Fruit fly (Drosophila melanogaster) whole organism, pupa: ENCODE data around the gene CG14357.

Experiments used
- CG10348 ChIP-seq: fragments of 200-800 bp; sonication (Bioruptor generic); IDR thresholded peaks from 2 replicates; pipeline ENCODE4 v1.3.6; 2022; ENCODE audit warnings: missing biosample characterization, missing genetic modification characterization
- CG12605 ChIP-seq: fragments of 200-800 bp; sonication (Bioruptor generic); IDR thresholded peaks from 2 replicates; pipeline ENCODE4 v1.3.6; 2022; ENCODE audit warnings: missing biosample characterization, missing genetic modification characterization
- CG13204 ChIP-seq: fragments of 200-800 bp; sonication (Bioruptor generic); optimal IDR thresholded peaks from 2 replicates; lab custom pipeline; 2018; ENCODE audit warnings: missing biosample characterization, mild to moderate bottlenecking, missing genetic modification characterization, moderate library complexity
- CG14655 ChIP-seq: fragments of 200-800 bp; sonication (Bioruptor generic); optimal IDR thresholded peaks from 3 replicates; lab custom pipeline; 2017; ENCODE audit warnings: mild to moderate bottlenecking, missing biosample characterization, missing genetic modification reagents, missing genetic modification characterization
- CG15710 ChIP-seq: fragments of 200-800 bp; sonication (Bioruptor generic); optimal IDR thresholded peaks from 2 replicates; lab custom pipeline; 2018; ENCODE audit warnings: missing biosample characterization, mild to moderate bottlenecking, missing genetic modification characterization, moderate library complexity
- CG17806 ChIP-seq: fragments of 200-800 bp; sonication (Bioruptor generic); optimal IDR thresholded peaks from 2 replicates; lab custom pipeline; 2018; ENCODE audit warnings: missing biosample characterization, mild to moderate bottlenecking, missing genetic modification characterization, moderate library complexity
- CG32121 ChIP-seq: fragments of 200-800 bp; sonication (Bioruptor generic); IDR thresholded peaks from 2 replicates; pipeline ENCODE4 v1.3.6; 2022; ENCODE audit warnings: missing biosample characterization, missing genetic modification characterization
- CG34367 ChIP-seq: fragments of 200-800 bp; sonication (Bioruptor generic); optimal IDR thresholded peaks from 2 replicates; lab custom pipeline; 2018; ENCODE audit warnings: missing biosample characterization, mild to moderate bottlenecking, missing genetic modification characterization
- CG4496 ChIP-seq: fragments of 200-800 bp; sonication (Bioruptor generic); IDR thresholded peaks from 3 replicates; pipeline ENCODE4 v1.3.6; 2022; ENCODE audit warnings: missing biosample characterization, missing genetic modification characterization
- CG8159 ChIP-seq: fragments of 200-800 bp; sonication (Bioruptor generic); optimal IDR thresholded peaks from 3 replicates; lab custom pipeline; 2018; ENCODE audit warnings: missing biosample characterization, mild to moderate bottlenecking, missing genetic modification characterization, moderate library complexity
- CG8301 ChIP-seq: fragments of 200-800 bp; sonication (Bioruptor generic); optimal IDR thresholded peaks from 2 replicates; lab custom pipeline; 2018; ENCODE audit warnings: missing biosample characterization, mild to moderate bottlenecking, missing genetic modification characterization
- CG9948 ChIP-seq: fragments of 200-800 bp; sonication (Bioruptor generic); optimal IDR thresholded peaks from 2 replicates; lab custom pipeline; 2018; ENCODE audit warnings: missing biosample characterization, mild to moderate bottlenecking, missing genetic modification characterization, moderate library complexity
- D1 ChIP-seq: fragments of 200-800 bp; sonication (Bioruptor generic); optimal IDR thresholded peaks from 2 replicates; lab custom pipeline; 2018; ENCODE audit warnings: missing biosample characterization, mild to moderate bottlenecking, missing genetic modification characterization, moderate library complexity
- EcR ChIP-seq: fragments of 200-800 bp; sonication (Bioruptor generic); optimal IDR thresholded peaks from 3 replicates; lab custom pipeline; 2019; ENCODE audit warnings: missing biosample characterization, missing genetic modification characterization, mild to moderate bottlenecking, moderate library complexity, missing genetic modification reagents
- Ets98B ChIP-seq: fragments of 200-800 bp; sonication (Bioruptor generic); IDR thresholded peaks from 2 replicates; pipeline ENCODE4 v1.3.6; 2022; ENCODE audit warnings: missing biosample characterization, missing genetic modification characterization
- Pif1A ChIP-seq: fragments of 200-800 bp; sonication (Bioruptor generic); optimal IDR thresholded peaks from 3 replicates; lab custom pipeline; 2016; ENCODE audit warnings: missing biosample characterization, missing genetic modification characterization
- Pif1B ChIP-seq: fragments of 200-800 bp; sonication (Bioruptor generic); optimal IDR thresholded peaks from 3 replicates; lab custom pipeline; 2016; ENCODE audit warnings: missing biosample characterization, missing genetic modification characterization
- Snoo ChIP-seq: fragments of 200-800 bp; sonication (Bioruptor generic); optimal IDR thresholded peaks from 3 replicates; lab custom pipeline; 2017; ENCODE audit warnings: missing biosample characterization, mild to moderate bottlenecking, missing genetic modification characterization, inconsistent platforms
- fd96Ca ChIP-seq: fragments of 200-800 bp; sonication (Bioruptor generic); IDR thresholded peaks from 3 replicates; pipeline ENCODE4 v1.3.6; 2022; ENCODE audit warnings: missing biosample characterization, missing genetic modification characterization
- gl ChIP-seq: fragments of 200-800 bp; sonication (Bioruptor generic); optimal IDR thresholded peaks from 2 replicates; lab custom pipeline; 2018; ENCODE audit warnings: missing biosample characterization, mild to moderate bottlenecking, missing genetic modification characterization

CG14357 gene

DNA sequence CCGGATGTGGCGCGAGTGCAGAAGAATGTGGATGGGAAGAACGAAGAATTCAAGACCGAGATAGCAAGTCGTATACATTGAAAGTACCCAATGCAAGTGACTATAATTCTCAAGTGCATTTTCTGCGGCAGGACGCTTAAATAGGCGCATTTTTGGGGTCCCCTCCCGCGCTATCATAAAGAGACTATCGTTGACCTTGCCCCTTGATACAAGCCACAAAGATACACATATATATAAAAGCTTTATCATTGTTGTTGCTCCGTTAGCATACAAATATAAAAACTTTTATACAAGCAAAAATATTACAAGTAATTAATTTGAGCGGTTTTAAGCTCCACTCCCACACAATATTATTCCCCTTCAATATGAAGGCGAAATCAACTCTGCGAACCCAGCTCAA, 23.8 kb downstream of the CG14357 start:
- no peak for TF ChIP-seq Ets98B (GFP tag; lab: Robert Waterston, UW)
- TF ChIP-seq EcR (GFP tag; lab: Kevin White, UChicago): peak; percentile 78
- TF ChIP-seq, all 21 proteins: peak for 1

- peak; percentile 20 for TF ChIP-seq CG8159 (tag; lab: Kevin White, UChicago)
- TF ChIP-seq EcR (GFP tag; lab: Kevin White, UChicago): no peak
- TF ChIP-seq, all 21 proteins: peak for 1
These were observed 26.4 kb downstream of the CG14357 start for dm6 chr3R:14085555-14085954.

DNA sequence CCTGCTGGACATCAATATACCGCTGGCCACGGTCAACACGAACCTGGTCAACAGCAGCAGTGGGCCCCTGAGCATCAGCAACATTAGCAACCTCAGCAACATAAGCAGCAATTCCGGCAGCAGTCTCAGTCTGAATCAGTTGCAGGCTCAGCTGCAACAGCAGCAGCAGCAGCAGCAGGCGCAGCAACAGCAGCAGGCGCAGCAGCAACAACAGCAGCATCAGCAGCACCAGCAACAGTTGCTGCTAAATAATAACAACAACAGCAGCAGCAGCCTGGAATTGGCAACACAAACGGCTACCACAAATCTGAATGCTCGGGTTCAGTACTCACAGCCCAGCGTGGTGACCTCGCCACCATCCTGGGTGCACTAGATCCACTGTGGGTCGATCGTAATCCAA, 30.4 kb downstream of the CG14357 start:
- TF ChIP-seq gl: no peak
- no peak for TF ChIP-seq CG17806 (tag; lab: Kevin White, UChicago)
- TF ChIP-seq CG4496 (GFP tag; lab: Robert Waterston, UW): no peak
- no peak for TF ChIP-seq CG8301 (tag; lab: Kevin White, UChicago)
- no peak for TF ChIP-seq CG9948 (tag; lab: Kevin White, UChicago)
- no peak for TF ChIP-seq CG34367 (tag; lab: Kevin White, UChicago)
- TF ChIP-seq CG12605 (GFP tag; lab: Robert Waterston, UW): no peak
- no peak for TF ChIP-seq fd96Ca (GFP tag; lab: Robert Waterston, UW)
- no peak for TF ChIP-seq CG32121 (GFP tag; lab: Robert Waterston, UW)
- no peak for TF ChIP-seq D1
- TF ChIP-seq Snoo (tag; lab: Kevin White, UChicago): no peak
- no peak for TF ChIP-seq Pif1B (GFP tag; lab: Kevin White, UChicago)
- TF ChIP-seq CG13204 (GFP tag; lab: Kevin White, UChicago): no peak
- TF ChIP-seq, all 21 proteins: peak for 0

DNA sequence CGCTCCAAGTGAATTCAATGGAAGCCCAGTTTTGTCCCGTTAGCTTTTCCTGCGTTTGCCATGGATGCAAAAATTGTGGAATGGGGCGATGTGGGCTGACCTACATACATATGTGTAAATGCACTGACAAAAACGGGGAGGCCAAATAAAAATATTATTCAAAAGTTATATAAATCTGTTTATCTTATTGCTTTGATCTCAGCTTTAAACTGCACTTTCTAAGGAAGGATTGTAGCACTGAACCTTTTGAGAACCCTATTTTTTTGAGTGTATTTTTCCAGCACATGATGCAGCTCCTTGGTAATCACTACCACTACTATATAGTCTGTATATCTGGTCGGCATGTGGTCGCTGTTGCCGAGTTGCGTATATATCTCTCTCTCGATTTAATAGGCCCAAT, 34.9 kb downstream of the CG14357 start:
- no peak for TF ChIP-seq CG13204 (GFP tag; lab: Kevin White, UChicago)
- TF ChIP-seq Ets98B (GFP tag; lab: Robert Waterston, UW): no peak
- peak; percentile 54; the same call in 1 of the 2 replicates for TF ChIP-seq CG32121 (GFP tag; lab: Robert Waterston, UW)
- peak; percentile 13 for TF ChIP-seq CG34367 (tag; lab: Kevin White, UChicago)
- peak; percentile 85 for TF ChIP-seq CG4496 (GFP tag; lab: Robert Waterston, UW)
- TF ChIP-seq Pif1B (GFP tag; lab: Kevin White, UChicago): peak; percentile 41
- TF ChIP-seq CG15710 (tag; lab: Kevin White, UChicago): peak; percentile 58
- 0 out of 2 replicates have a peak, but pooled peaks have one; percentile 26 for TF ChIP-seq CG12605 (GFP tag; lab: Robert Waterston, UW)
- TF ChIP-seq CG10348: no peak
- TF ChIP-seq gl: no peak
- peak; percentile 21 for TF ChIP-seq Snoo (tag; lab: Kevin White, UChicago)
- peak; percentile 43 for TF ChIP-seq Pif1A (GFP tag; lab: Kevin White, UChicago)
- peak; percentile 36 for TF ChIP-seq D1
- peak; percentile 68 for TF ChIP-seq CG8301 (tag; lab: Kevin White, UChicago)
- peak; percentile 39 for TF ChIP-seq CG9948 (tag; lab: Kevin White, UChicago)
- TF ChIP-seq CG14655: peak; percentile 55
- peak; percentile 72 for TF ChIP-seq CG17806 (tag; lab: Kevin White, UChicago)
- peak; percentile 71 for TF ChIP-seq CG8159 (tag; lab: Kevin White, UChicago)

DNA sequence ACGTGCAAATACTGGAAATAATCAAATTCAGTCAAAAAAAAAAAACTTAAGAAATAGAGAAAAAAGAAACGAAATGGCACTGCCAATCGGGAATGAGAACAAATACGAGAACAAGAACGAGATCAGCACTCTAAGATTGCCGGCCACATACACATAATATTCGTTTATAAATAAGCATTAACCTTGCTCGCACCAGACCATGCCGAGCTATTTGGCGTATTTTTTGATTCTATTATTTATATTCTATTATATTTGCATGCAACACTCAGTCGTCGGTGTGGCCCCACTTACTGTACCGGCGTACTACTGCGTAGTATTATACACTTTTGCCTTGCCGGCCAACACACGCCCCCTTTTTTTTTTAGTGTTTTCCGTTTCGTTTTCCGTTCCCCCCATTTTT, 41.3 kb downstream of the CG14357 start:
- TF ChIP-seq CG17806 (tag; lab: Kevin White, UChicago) (no peak), Ets98B (GFP tag; lab: Robert Waterston, UW) (no peak), CG4496 (GFP tag; lab: Robert Waterston, UW) (0 out of 3 replicates have a peak, but pooled peaks have one; percentile 40), Snoo (tag; lab: Kevin White, UChicago) (no peak), CG8301 (tag; lab: Kevin White, UChicago) (no peak), CG32121 (GFP tag; lab: Robert Waterston, UW) (peak; percentile 19; the same call in 1 of the 2 replicates)

- TF ChIP-seq fd96Ca (GFP tag; lab: Robert Waterston, UW) (no peak), Pif1B (GFP tag; lab: Kevin White, UChicago) (peak; percentile 24), gl (peak; percentile 23), CG12605 (GFP tag; lab: Robert Waterston, UW) (no peak), CG8301 (tag; lab: Kevin White, UChicago) (no peak), Pif1A (GFP tag; lab: Kevin White, UChicago) (peak; percentile 25)
- TF ChIP-seq, all 21 proteins: peak for 3
These were observed 41.9 kb downstream of the CG14357 start for dm6 chr3R:14070096-14070495.

- TF ChIP-seq EcR (GFP tag; lab: Kevin White, UChicago) (peak; percentile 75), Pif1B (GFP tag; lab: Kevin White, UChicago) (no peak), CG8301 (tag; lab: Kevin White, UChicago) (no peak)
- TF ChIP-seq, all 21 proteins: peak for 1
These were observed 43.9 kb downstream of the CG14357 start for dm6 chr3R:14067904-14068636.
